Worm (Caenorhabditis elegans) whole organism, young adult: ENCODE results near the gene Y25C1A.7.

Experiments used
- F37B4.10 ChIP-seq: fragments of 200-800 bp; sonication (Bioruptor generic); IDR thresholded peaks from 2 replicates; pipeline ENCODE4 v1.3.6; 2022; ENCODE audit warnings: missing genetic modification characterization, missing compliant biosample characterization
- ama-1 ChIP-seq, 3 experiments: fragments of 150-350 bp in 1 of 3; sonication (generic microtip) in 2 of 3; optimal IDR thresholded peaks; 2 replicates each; lab custom pipeline; 2014 to 2018; ENCODE audit warnings: missing biosample characterization in 2 of 3, missing genetic modification characterization in 2 of 3, missing genetic modification reagents in 2 of 3
- snpc-4 ChIP-seq, 5 experiments: fragments of 150-350 bp in 1 of 5; sonication (generic microtip) in 4 of 5; optimal IDR thresholded peaks; 2 replicates each; lab custom pipeline; 2014 to 2018; ENCODE audit warnings: missing genetic modification characterization in 5 of 5, missing biosample characterization in 3 of 5, antibody characterized with exemption in 2 of 5, mild to moderate bottlenecking in 2 of 5, missing compliant biosample characterization in 2 of 5, missing genotype in 2 of 5, moderate library complexity in 2 of 5, missing genetic modification reagents in 1 of 5

DNA sequence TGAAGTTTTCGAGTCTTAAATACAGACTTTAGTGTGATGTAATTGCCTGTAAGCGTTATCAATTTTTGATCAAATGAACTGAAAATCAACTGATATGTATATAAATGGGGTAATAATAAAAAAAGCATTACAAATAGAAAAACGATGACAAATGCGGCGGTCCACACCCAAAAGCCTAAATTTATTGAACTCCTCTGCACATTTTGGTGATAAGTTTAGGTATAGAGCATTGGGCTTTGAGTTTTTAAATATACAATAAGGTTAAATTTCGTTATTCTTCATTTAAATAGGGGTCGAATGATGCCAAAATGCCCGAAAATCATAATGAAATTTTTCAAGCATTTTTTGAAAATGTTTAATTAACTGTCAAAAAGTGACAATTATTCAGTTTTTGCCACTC is 51.1 kb downstream of the Y25C1A.7 start, which contains the start of gene clec-3:
- TF ChIP-seq F37B4.10 (GFP tag; lab: Robert Waterston, UW) (no peak), ama-1 (optimal IDR thresholded peaks at IDR 0.05; lab: Kevin White, UChicago) (no peak), ama-1 (GFP tag; optimal IDR thresholded peaks at IDR 0.05; lab: Kevin White, UChicago) (no peak), snpc-4 (GFP tag; optimal IDR thresholded peaks at IDR 0.05; lab: Kevin White, UChicago) (no peak), snpc-4 (tag; optimal IDR thresholded peaks at IDR 0.05; lab: Kevin White, UChicago) (no peak)
